Fruit fly (Drosophila melanogaster) whole organism, embryonic: ENCODE measurements around the gene Ilp6.

Experiments used
- Abd-B ChIP-seq: fragments of 200-800 bp; sonication (Bioruptor generic); optimal IDR thresholded peaks from 2 replicates; lab custom pipeline; 2018; ENCODE audit warnings: missing biosample characterization, mild to moderate bottlenecking, missing genetic modification characterization, moderate library complexity
- Atf6 ChIP-seq: fragments of 200-800 bp; sonication (Bioruptor generic); IDR thresholded peaks from 2 replicates; pipeline ENCODE4 v1.3.6; 2022; ENCODE audit warnings: missing biosample characterization, missing genetic modification characterization
- Awh ChIP-seq: fragments of 200-800 bp; sonication (Bioruptor generic); IDR thresholded peaks from 2 replicates; pipeline ENCODE4, ENCODE4 v1.3.6; 2022; ENCODE audit warnings: missing biosample characterization, missing genetic modification characterization
- CG1024 ChIP-seq: fragments of 200-800 bp; sonication (Bioruptor generic); IDR thresholded peaks from 2 replicates; pipeline ENCODE4 v1.3.6; 2022; ENCODE audit warnings: missing biosample characterization, missing genetic modification characterization
- CG11504 ChIP-seq: fragments of 200-800 bp; sonication (Bioruptor generic); optimal IDR thresholded peaks from 3 replicates; lab custom pipeline; 2019; ENCODE audit warnings: missing biosample characterization, mild to moderate bottlenecking, missing genetic modification characterization, moderate library complexity
- CG12299 ChIP-seq: fragments of 200-800 bp; sonication (Bioruptor generic); optimal IDR thresholded peaks from 2 replicates; lab custom pipeline; 2018; ENCODE audit warnings: missing biosample characterization, mild to moderate bottlenecking, missing genetic modification characterization
- CG13424 ChIP-seq: fragments of 200-800 bp; sonication (Bioruptor generic); optimal IDR thresholded peaks from 2 replicates; lab custom pipeline; 2019; ENCODE audit warnings: missing biosample characterization, mild to moderate bottlenecking, missing genetic modification characterization, moderate library complexity
- CG15011 ChIP-seq: fragments of 200-800 bp; sonication (Bioruptor generic); optimal IDR thresholded peaks from 3 replicates; lab custom pipeline; 2018; ENCODE audit warnings: missing biosample characterization, mild to moderate bottlenecking, missing genetic modification characterization
- CG15696 ChIP-seq: fragments of 200-800 bp; sonication (Bioruptor generic); optimal IDR thresholded peaks from 2 replicates; lab custom pipeline; 2019; ENCODE audit warnings: missing biosample characterization, mild to moderate bottlenecking, missing genetic modification characterization, moderate library complexity
- CG17612 ChIP-seq: fragments of 200-800 bp; sonication (Bioruptor generic); IDR thresholded peaks from 2 replicates; pipeline ENCODE4 v1.3.6; 2022; ENCODE audit warnings: missing biosample characterization, missing genetic modification characterization
- CG17802 ChIP-seq: fragments of 200-800 bp; sonication (Bioruptor generic); optimal IDR thresholded peaks from 2 replicates; lab custom pipeline; 2018; ENCODE audit warnings: missing biosample characterization, mild to moderate bottlenecking, missing genetic modification characterization, moderate library complexity
- CG2120 ChIP-seq: fragments of 200-800 bp; sonication (Bioruptor generic); optimal IDR thresholded peaks from 3 replicates; lab custom pipeline; 2016; ENCODE audit warnings: missing biosample characterization, missing genetic modification characterization
- CG33557 ChIP-seq: fragments of 200-800 bp; sonication (Bioruptor generic); optimal IDR thresholded peaks from 2 replicates; lab custom pipeline; 2019; ENCODE audit warnings: missing biosample characterization, mild to moderate bottlenecking, missing genetic modification characterization, moderate library complexity
- CG3838 ChIP-seq: fragments of 200-800 bp; sonication (Bioruptor generic); optimal IDR thresholded peaks from 3 replicates; lab custom pipeline; 2016; ENCODE audit warnings: missing biosample characterization, missing genetic modification characterization
- CG4360 ChIP-seq: fragments of 200-800 bp; sonication (Bioruptor generic); IDR thresholded peaks from 2 replicates; pipeline ENCODE4 v1.3.6; 2022; ENCODE audit warnings: missing biosample characterization, missing genetic modification characterization
- CG4820 ChIP-seq: fragments of 200-800 bp; sonication (Bioruptor generic); optimal IDR thresholded peaks from 3 replicates; lab custom pipeline; 2016; ENCODE audit warnings: missing biosample characterization, missing genetic modification characterization
- CG5953 ChIP-seq: fragments of 200-800 bp; sonication (Bioruptor generic); IDR thresholded peaks from 2 replicates; pipeline ENCODE4 v1.3.6; 2022; ENCODE audit warnings: missing biosample characterization, missing genetic modification characterization
- CG8388 ChIP-seq: fragments of 200-800 bp; sonication (Bioruptor generic); optimal IDR thresholded peaks from 2 replicates; lab custom pipeline; 2019; ENCODE audit warnings: missing biosample characterization, mild to moderate bottlenecking, missing genetic modification characterization, moderate library complexity
- CG9609 ChIP-seq: fragments of 200-800 bp; sonication (Bioruptor generic); optimal IDR thresholded peaks from 3 replicates; lab custom pipeline; 2016; ENCODE audit warnings: missing biosample characterization, missing genetic modification characterization
- CG9817 ChIP-seq: fragments of 200-800 bp; sonication (Bioruptor generic); optimal IDR thresholded peaks from 2 replicates; lab custom pipeline; 2018; ENCODE audit warnings: missing biosample characterization, mild to moderate bottlenecking, missing genetic modification characterization, moderate library complexity
- CG9932 ChIP-seq: fragments of 200-800 bp; sonication (Bioruptor generic); IDR thresholded peaks from 2 replicates; pipeline ENCODE4 v1.3.6; 2022; ENCODE audit warnings: missing biosample characterization, missing genetic modification characterization
- Dref ChIP-seq: fragments of 200-800 bp; sonication (Bioruptor generic); IDR thresholded peaks from 2 replicates; pipeline ENCODE4 v1.3.6; 2022; ENCODE audit warnings: missing biosample characterization, missing genetic modification characterization
- E2f1 ChIP-seq: fragments of 200-800 bp; sonication (Bioruptor generic); IDR thresholded peaks from 2 replicates; pipeline ENCODE4 v1.3.6; 2022; ENCODE audit warnings: missing biosample characterization, missing genetic modification characterization
- Eip74EF ChIP-seq, 2 experiments: fragments of 200-800 bp in 1 of 2; fragments of >200 bp in 1 of 2; sonication (Bioruptor generic) in 1 of 2; optimal IDR thresholded peaks; 2 replicates each; lab custom pipeline; 2017 to 2019; ENCODE audit warnings: missing biosample characterization in 2 of 2, missing genetic modification characterization in 2 of 2, mild to moderate bottlenecking in 1 of 2, moderate library complexity in 1 of 2
- Fer1 ChIP-seq: fragments of 200-800 bp; sonication (Bioruptor generic); optimal IDR thresholded peaks from 2 replicates; lab custom pipeline; 2017; ENCODE audit warnings: missing biosample characterization, mild to moderate bottlenecking, missing genetic modification characterization
- Fer3 ChIP-seq: fragments of 200-800 bp; sonication (Bioruptor generic); optimal IDR thresholded peaks from 2 replicates; lab custom pipeline; 2018; ENCODE audit warnings: missing biosample characterization, mild to moderate bottlenecking, missing genetic modification characterization, moderate library complexity
- H2.0 ChIP-seq: fragments of 200-800 bp; sonication (Bioruptor generic); IDR thresholded peaks from 2 replicates; pipeline ENCODE4 v1.3.6; 2022; ENCODE audit warnings: missing biosample characterization, missing genetic modification characterization
- HLHmδ ChIP-seq: fragments of 200-800 bp; sonication (Bioruptor generic); optimal IDR thresholded peaks from 2 replicates; lab custom pipeline; 2018; ENCODE audit warnings: missing biosample characterization, mild to moderate bottlenecking, missing genetic modification characterization, moderate library complexity
- NFAT ChIP-seq: fragments of 200-800 bp; sonication (Bioruptor generic); IDR thresholded peaks from 2 replicates; pipeline ENCODE4 v1.3.6; 2022; ENCODE audit warnings: missing biosample characterization, missing genetic modification characterization
- Oli ChIP-seq: fragments of 200-800 bp; sonication (Bioruptor generic); optimal IDR thresholded peaks from 2 replicates; lab custom pipeline; 2018; ENCODE audit warnings: missing biosample characterization, mild to moderate bottlenecking, missing genetic modification characterization, moderate library complexity
- Optix ChIP-seq: fragments of 200-800 bp; sonication (Bioruptor generic); IDR thresholded peaks from 3 replicates; pipeline ENCODE4 v1.3.6; 2022; ENCODE audit warnings: missing biosample characterization, missing genetic modification characterization
- Sin3A ChIP-seq: fragments of >200 bp; optimal IDR thresholded peaks from 2 replicates; lab custom pipeline; 2018
- Six4 ChIP-seq: fragments of 200-800 bp; sonication (Bioruptor generic); optimal IDR thresholded peaks from 2 replicates; lab custom pipeline; 2016; ENCODE audit warnings: missing biosample characterization, missing genetic modification characterization
- Ssrp ChIP-seq: fragments of 200-800 bp; sonication (Bioruptor generic); optimal IDR thresholded peaks from 2 replicates; lab custom pipeline; 2018; ENCODE audit warnings: missing biosample characterization, mild to moderate bottlenecking, missing genetic modification characterization, moderate library complexity
- bsh ChIP-seq, 2 experiments: fragments of 200-800 bp; sonication (Bioruptor generic); optimal IDR thresholded peaks; 2 replicates each; lab custom pipeline; 2017 to 2018; ENCODE audit warnings: mild to moderate bottlenecking in 2 of 2, missing biosample characterization in 2 of 2, missing genetic modification characterization in 2 of 2, moderate library complexity in 1 of 2
- chif ChIP-seq, 2 experiments: fragments of 200-800 bp; sonication (Bioruptor generic); optimal IDR thresholded peaks; 3 replicates each; lab custom pipeline; 2016; ENCODE audit warnings: missing biosample characterization in 2 of 2, missing genetic modification characterization in 2 of 2
- fd3F ChIP-seq: fragments of 200-800 bp; sonication (Bioruptor generic); optimal IDR thresholded peaks from 2 replicates; lab custom pipeline; 2018; ENCODE audit warnings: missing biosample characterization, mild to moderate bottlenecking, missing genetic modification characterization, moderate library complexity
- fd96Cb ChIP-seq: fragments of 200-800 bp; sonication (Bioruptor generic); optimal IDR thresholded peaks from 2 replicates; lab custom pipeline; 2018; ENCODE audit warnings: missing biosample characterization, mild to moderate bottlenecking, missing genetic modification characterization, moderate library complexity
- grau ChIP-seq: fragments of 200-800 bp; optimal IDR thresholded peaks from 3 replicates; lab custom pipeline; 2019; ENCODE audit warnings: missing biosample characterization, mild to moderate bottlenecking, missing genetic modification characterization, moderate library complexity
- ind ChIP-seq: fragments of 200-800 bp; sonication (Bioruptor generic); optimal IDR thresholded peaks from 3 replicates; lab custom pipeline; 2016; ENCODE audit warnings: missing biosample characterization, missing genetic modification characterization
- maf-S ChIP-seq: fragments of 200-800 bp; sonication (Bioruptor generic); optimal IDR thresholded peaks from 2 replicates; lab custom pipeline; 2016; ENCODE audit warnings: missing biosample characterization, missing genetic modification characterization
- nmo ChIP-seq: fragments of 200-800 bp; sonication (Bioruptor generic); optimal IDR thresholded peaks from 2 replicates; lab custom pipeline; 2018; ENCODE audit warnings: missing biosample characterization, mild to moderate bottlenecking, missing genetic modification characterization, moderate library complexity
- pros ChIP-seq: fragments of 200-800 bp; sonication (Bioruptor generic); optimal IDR thresholded peaks from 3 replicates; lab custom pipeline; 2019; ENCODE audit warnings: missing biosample characterization, mild to moderate bottlenecking, missing genetic modification characterization, moderate library complexity
- slp2 ChIP-seq: fragments of 200-800 bp; sonication (Bioruptor generic); optimal IDR thresholded peaks from 2 replicates; lab custom pipeline; 2016; ENCODE audit warnings: missing biosample characterization, missing genetic modification characterization
- stc ChIP-seq: fragments of 200-800 bp; sonication (Bioruptor generic); IDR thresholded peaks from 2 replicates; pipeline ENCODE4 v1.3.6; 2022; ENCODE audit warnings: missing biosample characterization, missing genetic modification characterization
- trem ChIP-seq: fragments of 200-800 bp; optimal IDR thresholded peaks from 3 replicates; lab custom pipeline; 2019; ENCODE audit warnings: missing biosample characterization, mild to moderate bottlenecking, missing genetic modification characterization, moderate library complexity
- z ChIP-seq: fragments of 200-800 bp; sonication (Bioruptor generic); IDR thresholded peaks from 3 replicates; pipeline ENCODE4 v1.3.6; 2022; ENCODE audit warnings: missing biosample characterization, missing genetic modification characterization
- zen2 ChIP-seq: fragments of 200-800 bp; sonication (Bioruptor generic); IDR thresholded peaks from 3 replicates; pipeline ENCODE4 v1.3.6; 2022; ENCODE audit warnings: missing biosample characterization, missing genetic modification characterization; ENCODE audit not compliant: partially characterized antibody

Gene Ilp6

DNA sequence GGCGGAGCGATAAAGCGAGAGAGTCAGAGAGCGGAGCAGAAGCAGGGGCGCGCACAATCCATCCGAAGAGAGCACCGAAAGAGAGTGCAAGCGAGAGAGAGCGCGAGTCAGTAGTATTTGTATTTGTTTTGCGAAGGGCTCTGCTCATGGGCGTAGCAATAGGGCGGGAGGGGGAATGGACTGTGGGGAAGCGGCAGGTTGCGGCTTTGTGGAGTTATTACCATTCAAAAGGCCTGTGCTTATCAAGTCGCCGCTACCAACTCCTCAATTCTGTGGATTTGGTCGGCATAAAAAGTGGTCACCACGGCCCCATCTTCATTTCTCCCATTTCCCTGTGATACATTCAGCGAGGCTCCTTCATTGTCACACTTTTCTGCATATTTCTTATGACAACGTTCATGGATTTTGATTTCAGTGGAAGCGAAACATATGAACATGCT is 33.4 kb downstream of the Ilp6 start (continued):
- TF ChIP-seq CG9817 (tag; lab: Kevin White, UChicago) (peak; percentile 38), z (peak; percentile 79; the same call in 2 of the 3 replicates), maf-S (GFP tag; lab: Kevin White, UChicago) (no peak), E2f1 (GFP tag; lab: Robert Waterston, UW) (peak; percentile 32; the same call in 1 of the 2 replicates), CG4360 (GFP tag; lab: Robert Waterston, UW) (peak; percentile 2; the same call in 1 of the 2 replicates), slp2 (GFP tag; lab: Kevin White, UChicago) (no peak), CG5953 (GFP tag; lab: Robert Waterston, UW) (no peak; the same call in 1 of the 2 replicates), Fer3 (tag; lab: Kevin White, UChicago) (peak; percentile 53), Atf6 (GFP tag; lab: Robert Waterston, UW) (peak; percentile 46), CG2120 (GFP tag; lab: Kevin White, UChicago) (peak; percentile 40), CG15696 (tag; lab: Kevin White, UChicago) (peak; percentile 20), CG11504 (tag; lab: Kevin White, UChicago) (peak; percentile 44), Awh (no peak), chif (GFP tag; optimal IDR thresholded peaks at IDR 0.05; lab: Kevin White, UChicago) (no peak), Optix (GFP tag; lab: Robert Waterston, UW) (0 out of 3 replicates have a peak, but pooled peaks have one; percentile 30), ind (GFP tag; lab: Kevin White, UChicago) (peak; percentile 56), CG33557 (no peak), Eip74EF (GFP tag; optimal IDR thresholded peaks at IDR 0.05; lab: Kevin White, UChicago) (no peak), bsh (GFP tag; optimal IDR thresholded peaks at IDR 0.05; lab: Kevin White, UChicago) (peak in 1 of 2 experiments; percentile 38), HLHmδ (peak; percentile 78), CG17802 (tag; lab: Kevin White, UChicago) (no peak), CG15011 (peak; percentile 31), Dref (GFP tag; lab: Robert Waterston, UW) (no peak), trem (no peak), NFAT (GFP tag; lab: Robert Waterston, UW) (peak; percentile 53), CG17612 (no peak), nmo (GFP tag; lab: Kevin White, UChicago) (peak; percentile 17), CG9932 (GFP tag; lab: Robert Waterston, UW) (peak; percentile 61), CG8388 (no peak), Sin3A (no peak), CG3838 (GFP tag; lab: Kevin White, UChicago) (no peak), Fer1 (GFP tag; lab: Kevin White, UChicago) (peak; percentile 71), CG9609 (no peak), H2.0 (GFP tag; lab: Robert Waterston, UW) (peak; percentile 22; the same call in 1 of the 2 replicates), CG1024 (GFP tag; lab: Robert Waterston, UW) (no peak), Abd-B (GFP tag; lab: Kevin White, UChicago) (peak; percentile 8), Six4 (GFP tag; lab: Kevin White, UChicago) (peak; percentile 18), fd3F (GFP tag; lab: Kevin White, UChicago) (peak; percentile 36), grau (tag; lab: Kevin White, UChicago) (peak; percentile 58), Ssrp (tag; lab: Kevin White, UChicago) (no peak), Oli (tag; lab: Kevin White, UChicago) (peak; percentile 41), pros (GFP tag; lab: Kevin White, UChicago) (no peak), CG12299 (peak; percentile 24), CG4820 (GFP tag; lab: Kevin White, UChicago) (peak; percentile 39), stc (GFP tag; lab: Robert Waterston, UW) (0 out of 2 replicates have a peak, but pooled peaks have one; percentile 39), CG13424 (tag; lab: Kevin White, UChicago) (peak; percentile 35), fd96Cb (tag; lab: Kevin White, UChicago) (peak; percentile 27), zen2 (no peak)
- TF ChIP-seq, all 482 proteins: peak for 160
